Fruit fly (Drosophila melanogaster) whole organism, embryonic: ENCODE results near the gene Cby.

ENCODE experiments used
- Blimp-1 ChIP-seq: fragments of 200-800 bp; sonication (Bioruptor generic); optimal IDR thresholded peaks from 3 replicates; lab custom pipeline; 2018; ENCODE audit warnings: missing biosample characterization, missing genetic modification characterization, mild to moderate bottlenecking, moderate library complexity, missing genetic modification reagents
- CG10147 ChIP-seq: fragments of 200-800 bp; sonication (Bioruptor generic); optimal IDR thresholded peaks from 2 replicates; lab custom pipeline; 2019; ENCODE audit warnings: missing biosample characterization, mild to moderate bottlenecking, missing genetic modification characterization, moderate library complexity
- CG10209 ChIP-seq: fragments of 200-800 bp; sonication (Bioruptor generic); optimal IDR thresholded peaks from 3 replicates; lab custom pipeline; 2017; ENCODE audit warnings: missing biosample characterization, mild to moderate bottlenecking, missing genetic modification characterization, missing genetic modification reagents
- CG10267 ChIP-seq: fragments of 200-800 bp; sonication (Bioruptor generic); optimal IDR thresholded peaks from 2 replicates; lab custom pipeline; 2018; ENCODE audit warnings: missing biosample characterization, mild to moderate bottlenecking, missing genetic modification characterization, moderate library complexity
- CG11085 ChIP-seq: fragments of 200-800 bp; sonication (Bioruptor generic); IDR thresholded peaks from 2 replicates; pipeline ENCODE4 v1.3.6; 2022; ENCODE audit warnings: missing biosample characterization, missing genetic modification characterization
- CG12942 ChIP-seq: fragments of 200-800 bp; sonication (Bioruptor generic); optimal IDR thresholded peaks from 3 replicates; lab custom pipeline; 2016; ENCODE audit warnings: missing biosample characterization, missing genetic modification characterization
- CG14860 ChIP-seq: fragments of 200-800 bp; sonication (Bioruptor generic); IDR thresholded peaks from 3 replicates; pipeline ENCODE4 v1.3.6; 2022; ENCODE audit warnings: missing biosample characterization, missing genetic modification characterization; ENCODE audit not compliant: partially characterized antibody
- CG18011 ChIP-seq: fragments of 200-800 bp; sonication (Bioruptor generic); optimal IDR thresholded peaks from 2 replicates; lab custom pipeline; 2017; ENCODE audit warnings: missing biosample characterization, missing genetic modification characterization, mild to moderate bottlenecking, moderate library complexity, missing genotype
- CG2116 ChIP-seq: fragments of 200-800 bp; sonication (Bioruptor generic); optimal IDR thresholded peaks from 3 replicates; lab custom pipeline; 2018; ENCODE audit warnings: missing biosample characterization, mild to moderate bottlenecking, missing genetic modification characterization
- CG2120 ChIP-seq: fragments of 200-800 bp; sonication (Bioruptor generic); optimal IDR thresholded peaks from 3 replicates; lab custom pipeline; 2016; ENCODE audit warnings: missing biosample characterization, missing genetic modification characterization
- CG2129 ChIP-seq: fragments of 200-800 bp; sonication (Bioruptor generic); IDR thresholded peaks from 2 replicates; pipeline ENCODE4 v1.3.6; 2022; ENCODE audit warnings: missing biosample characterization, missing genetic modification characterization; ENCODE audit not compliant: partially characterized antibody
- CG31388 ChIP-seq: fragments of 200-800 bp; sonication (Bioruptor generic); optimal IDR thresholded peaks from 2 replicates; lab custom pipeline; 2016; ENCODE audit warnings: missing biosample characterization, missing genetic modification characterization
- CG3847 ChIP-seq: fragments of 200-800 bp; sonication (Bioruptor generic); IDR thresholded peaks from 2 replicates; pipeline ENCODE4 v1.3.6; 2022; ENCODE audit warnings: missing biosample characterization, missing genetic modification characterization
- CG4617 ChIP-seq: fragments of 200-800 bp; sonication (Bioruptor generic); optimal IDR thresholded peaks from 3 replicates; lab custom pipeline; 2016; ENCODE audit warnings: missing biosample characterization, missing genetic modification characterization, borderline replicate concordance
- CG6254 ChIP-seq: fragments of 200-800 bp; sonication (Bioruptor generic); optimal IDR thresholded peaks from 3 replicates; lab custom pipeline; 2017; ENCODE audit warnings: mild to moderate bottlenecking, missing biosample characterization, missing genetic modification reagents, missing genetic modification characterization
- D ChIP-seq, 2 experiments: fragments of 200-800 bp in 1 of 2; fragments of >200 bp in 1 of 2; sonication (Bioruptor generic) in 1 of 2; optimal IDR thresholded peaks; 2 replicates in 1 of 2; 3 replicates in 1 of 2; lab custom pipeline; 2017; ENCODE audit warnings: mild to moderate bottlenecking in 1 of 2, missing biosample characterization in 1 of 2, missing genetic modification characterization in 1 of 2, missing genetic modification reagents in 1 of 2
- Dad ChIP-seq: fragments of 200-800 bp; sonication (Bioruptor generic); optimal IDR thresholded peaks from 3 replicates; lab custom pipeline; 2016; ENCODE audit warnings: missing biosample characterization, missing genetic modification characterization
- Dip2 ChIP-seq: fragments of 200-800 bp; sonication (Bioruptor generic); IDR thresholded peaks from 2 replicates; pipeline ENCODE4 v1.3.6; 2022; ENCODE audit warnings: missing biosample characterization, missing genetic modification characterization
- Dll ChIP-seq: fragments of 200-800 bp; sonication (Bioruptor generic); IDR thresholded peaks from 4 replicates; pipeline ENCODE4 v1.3.6; 2022; ENCODE audit warnings: missing biosample characterization, missing genetic modification characterization; ENCODE audit not compliant: partially characterized antibody
- Doc3 ChIP-seq: fragments of 200-800 bp; sonication (Bioruptor generic); IDR thresholded peaks from 3 replicates; pipeline ENCODE4 v1.3.6; 2022; ENCODE audit warnings: missing biosample characterization, missing genetic modification characterization; ENCODE audit not compliant: partially characterized antibody
- Dref ChIP-seq: fragments of 200-800 bp; sonication (Bioruptor generic); IDR thresholded peaks from 2 replicates; pipeline ENCODE4 v1.3.6; 2022; ENCODE audit warnings: missing biosample characterization, missing genetic modification characterization
- Elba2 ChIP-seq: fragments of 200-800 bp; sonication (Bioruptor generic); optimal IDR thresholded peaks from 3 replicates; lab custom pipeline; 2016; ENCODE audit warnings: missing biosample characterization, missing genetic modification characterization
- GATAe ChIP-seq: fragments of 200-800 bp; sonication (Bioruptor generic); conservative IDR thresholded peaks from 2 replicates; pipeline ENCODE4 v1.3.6; 2022; ENCODE audit warnings: missing biosample characterization, missing genetic modification characterization
- Jarid2 ChIP-seq: fragments of 200-800 bp; sonication (Bioruptor generic); optimal IDR thresholded peaks from 3 replicates; lab custom pipeline; 2017; ENCODE audit warnings: mild to moderate bottlenecking, missing biosample characterization, missing genetic modification reagents, missing genetic modification characterization
- MESR4 ChIP-seq: fragments of 200-800 bp; sonication (Bioruptor generic); optimal IDR thresholded peaks from 2 replicates; lab custom pipeline; 2018; ENCODE audit warnings: missing biosample characterization, mild to moderate bottlenecking, missing genetic modification characterization, moderate library complexity
- Rfx ChIP-seq: fragments of 200-800 bp; sonication (Bioruptor generic); IDR thresholded peaks from 2 replicates; pipeline ENCODE4 v1.3.6; 2022; ENCODE audit warnings: missing biosample characterization, missing genetic modification characterization
- Scr ChIP-seq: fragments of 200-800 bp; sonication (Bioruptor generic); IDR thresholded peaks from 2 replicates; pipeline ENCODE4 v1.3.6; 2022; ENCODE audit warnings: missing biosample characterization, missing genetic modification characterization; ENCODE audit not compliant: partially characterized antibody
- Sin3A ChIP-seq: fragments of >200 bp; optimal IDR thresholded peaks from 2 replicates; lab custom pipeline; 2018
- Sox100B ChIP-seq: fragments of 200-800 bp; sonication (Bioruptor generic); optimal IDR thresholded peaks from 3 replicates; lab custom pipeline; 2018; ENCODE audit warnings: missing biosample characterization, mild to moderate bottlenecking, missing genetic modification characterization
- Ssrp ChIP-seq: fragments of 200-800 bp; sonication (Bioruptor generic); optimal IDR thresholded peaks from 2 replicates; lab custom pipeline; 2018; ENCODE audit warnings: missing biosample characterization, mild to moderate bottlenecking, missing genetic modification characterization, moderate library complexity
- Usf ChIP-seq: fragments of 200-800 bp; sonication (Bioruptor generic); optimal IDR thresholded peaks from 2 replicates; lab custom pipeline; 2017; ENCODE audit warnings: missing genotype, missing biosample characterization, missing genetic modification characterization
- Vsx1 ChIP-seq: fragments of 200-800 bp; sonication (Bioruptor generic); optimal IDR thresholded peaks from 2 replicates; lab custom pipeline; 2017; ENCODE audit warnings: missing biosample characterization, mild to moderate bottlenecking, missing genetic modification characterization, missing genetic modification reagents
- ato ChIP-seq: fragments of 200-800 bp; sonication (Bioruptor generic); IDR thresholded peaks from 2 replicates; pipeline ENCODE4 v1.3.6; 2022; ENCODE audit warnings: missing biosample characterization, missing genetic modification characterization; ENCODE audit not compliant: partially characterized antibody
- chn ChIP-seq: fragments of 200-800 bp; sonication (Bioruptor generic); optimal IDR thresholded peaks from 2 replicates; lab custom pipeline; 2016; ENCODE audit warnings: missing biosample characterization, missing genetic modification characterization
- dmrt11E ChIP-seq: fragments of 200-800 bp; sonication (Bioruptor generic); optimal IDR thresholded peaks from 3 replicates; lab custom pipeline; 2018; ENCODE audit warnings: missing biosample characterization, mild to moderate bottlenecking, missing genetic modification characterization, moderate library complexity
- exex ChIP-seq: fragments of 200-800 bp; sonication (Bioruptor generic); optimal IDR thresholded peaks from 4 replicates; lab custom pipeline; 2018; ENCODE audit warnings: missing biosample characterization, mild to moderate bottlenecking, missing genetic modification characterization, moderate library complexity
- fd3F ChIP-seq: fragments of 200-800 bp; sonication (Bioruptor generic); optimal IDR thresholded peaks from 2 replicates; lab custom pipeline; 2018; ENCODE audit warnings: missing biosample characterization, mild to moderate bottlenecking, missing genetic modification characterization, moderate library complexity
- fu2 ChIP-seq: fragments of 200-800 bp; sonication (Bioruptor generic); optimal IDR thresholded peaks from 2 replicates; lab custom pipeline; 2016; ENCODE audit warnings: missing biosample characterization, missing genetic modification characterization
- gcm ChIP-seq: fragments of 200-800 bp; sonication (Bioruptor generic); optimal IDR thresholded peaks from 2 replicates; lab custom pipeline; 2019; ENCODE audit warnings: missing biosample characterization, mild to moderate bottlenecking, missing genetic modification characterization, moderate library complexity
- gsb-n ChIP-seq: fragments of 200-800 bp; sonication (Bioruptor generic); optimal IDR thresholded peaks from 3 replicates; lab custom pipeline; 2018; ENCODE audit warnings: missing biosample characterization, mild to moderate bottlenecking, missing genetic modification characterization
- ham ChIP-seq: fragments of 200-800 bp; sonication (Bioruptor generic); IDR thresholded peaks from 2 replicates; pipeline ENCODE4 v1.3.6; 2022; ENCODE audit warnings: missing biosample characterization, missing genetic modification characterization
- hbn ChIP-seq: fragments of 200-800 bp; sonication (Bioruptor generic); IDR thresholded peaks from 2 replicates; pipeline ENCODE4 v1.3.6; 2022; ENCODE audit warnings: missing biosample characterization, missing genetic modification characterization; ENCODE audit not compliant: partially characterized antibody
- onecut ChIP-seq: fragments of 200-800 bp; sonication (Bioruptor generic); IDR thresholded peaks from 2 replicates; pipeline ENCODE4 v1.3.6; 2022; ENCODE audit warnings: missing biosample characterization, missing genetic modification characterization
- slp2 ChIP-seq: fragments of 200-800 bp; sonication (Bioruptor generic); optimal IDR thresholded peaks from 2 replicates; lab custom pipeline; 2016; ENCODE audit warnings: missing biosample characterization, missing genetic modification characterization
- stc ChIP-seq: fragments of 200-800 bp; sonication (Bioruptor generic); IDR thresholded peaks from 2 replicates; pipeline ENCODE4 v1.3.6; 2022; ENCODE audit warnings: missing biosample characterization, missing genetic modification characterization
- stwl ChIP-seq: fragments of 200-800 bp; sonication (Bioruptor generic); optimal IDR thresholded peaks from 3 replicates; lab custom pipeline; 2018; ENCODE audit warnings: missing biosample characterization, mild to moderate bottlenecking, missing genetic modification characterization, moderate library complexity
- tll ChIP-seq, 2 experiments: fragments of 200-800 bp in 1 of 2; fragments of >200 bp in 1 of 2; sonication (Bioruptor generic) in 1 of 2; optimal IDR thresholded peaks; 2 replicates each; lab custom pipeline; 2017 to 2019; ENCODE audit warnings: missing biosample characterization in 2 of 2, missing genetic modification characterization in 2 of 2, mild to moderate bottlenecking in 1 of 2, moderate library complexity in 1 of 2
- ttk ChIP-seq: fragments of 200-800 bp; sonication (Bioruptor generic); IDR thresholded peaks from 2 replicates; pipeline ENCODE4 v2.1.2; 2022; ENCODE audit warnings: missing biosample characterization, missing genetic modification characterization
- vvl ChIP-seq: fragments of 200-800 bp; sonication (Bioruptor generic); IDR thresholded peaks from 2 replicates; pipeline ENCODE4 v1.3.6; 2022; ENCODE audit warnings: missing biosample characterization, missing genetic modification characterization

Cby gene

dm6 chr3R:21878473-21878872, 10.7 kb downstream of the Cby start, which contains the start of gene CG34148 (continued):
- TF ChIP-seq dmrt11E (no peak), stc (GFP tag; lab: Robert Waterston, UW) (no peak), Rfx (GFP tag; lab: Robert Waterston, UW) (no peak; the same call in 1 of the 2 replicates), ato (peak; percentile 85), CG4617 (GFP tag; lab: Kevin White, UChicago) (peak; percentile 37), CG12942 (GFP tag; lab: Kevin White, UChicago) (no peak), tll (GFP tag; optimal IDR thresholded peaks at IDR 0.05; lab: Kevin White, UChicago) (no peak), Dll (GFP tag; lab: Robert Waterston, UW) (peak; percentile 82), CG3847 (GFP tag; lab: Robert Waterston, UW) (no peak), stwl (tag; lab: Kevin White, UChicago) (peak; percentile 53), gsb-n (tag; lab: Kevin White, UChicago) (no peak), fd3F (GFP tag; lab: Kevin White, UChicago) (no peak), Blimp-1 (GFP tag; lab: Kevin White, UChicago) (no peak), Sox100B (GFP tag; lab: Kevin White, UChicago) (no peak), Sin3A (lab: Kevin White, UChicago) (no peak), ttk (no peak), Scr (GFP tag; lab: Robert Waterston, UW) (peak; percentile 74), gcm (GFP tag; lab: Kevin White, UChicago) (no peak), chn (GFP tag; lab: Kevin White, UChicago) (no peak), CG18011 (no peak), CG2120 (GFP tag; lab: Kevin White, UChicago) (no peak), exex (no peak), CG31388 (GFP tag; lab: Kevin White, UChicago) (no peak), slp2 (GFP tag; lab: Kevin White, UChicago) (no peak), Dad (GFP tag; lab: Kevin White, UChicago) (no peak), CG10147 (GFP tag; lab: Kevin White, UChicago) (no peak), CG10209 (GFP tag; lab: Kevin White, UChicago) (no peak), CG14860 (GFP tag; lab: Robert Waterston, UW) (peak; percentile 72; the same call in 2 of the 3 replicates), Jarid2 (GFP tag; lab: Kevin White, UChicago) (no peak), Doc3 (peak; percentile 60; the same call in 2 of the 3 replicates), Dip2 (no peak), Ssrp (tag; lab: Kevin White, UChicago) (no peak), CG10267 (peak; percentile 34), Vsx1 (GFP tag; lab: Kevin White, UChicago) (no peak), MESR4 (GFP tag; lab: Kevin White, UChicago) (peak; percentile 60), ham (GFP tag; lab: Robert Waterston, UW) (no peak), CG11085 (no peak), fu2 (no peak), D (optimal IDR thresholded peaks at IDR 0.05; lab: Kevin White, UChicago) (no peak), D (GFP tag; optimal IDR thresholded peaks at IDR 0.05; lab: Kevin White, UChicago) (no peak), CG6254 (no peak), CG2129 (GFP tag; lab: Robert Waterston, UW) (peak; percentile 51), Elba2 (GFP tag; lab: Kevin White, UChicago) (no peak), GATAe (GFP tag; lab: Robert Waterston, UW) (no peak), hbn (peak; percentile 77), vvl (no peak), Usf (GFP tag; lab: Kevin White, UChicago) (no peak), CG2116 (GFP tag; lab: Kevin White, UChicago) (peak; percentile 74), onecut (GFP tag; lab: Robert Waterston, UW) (no peak), Dref (GFP tag; lab: Robert Waterston, UW) (peak; percentile 81)
